Worm (Caenorhabditis elegans): ENCODE measurements around the gene kgb-1.

DNA sequence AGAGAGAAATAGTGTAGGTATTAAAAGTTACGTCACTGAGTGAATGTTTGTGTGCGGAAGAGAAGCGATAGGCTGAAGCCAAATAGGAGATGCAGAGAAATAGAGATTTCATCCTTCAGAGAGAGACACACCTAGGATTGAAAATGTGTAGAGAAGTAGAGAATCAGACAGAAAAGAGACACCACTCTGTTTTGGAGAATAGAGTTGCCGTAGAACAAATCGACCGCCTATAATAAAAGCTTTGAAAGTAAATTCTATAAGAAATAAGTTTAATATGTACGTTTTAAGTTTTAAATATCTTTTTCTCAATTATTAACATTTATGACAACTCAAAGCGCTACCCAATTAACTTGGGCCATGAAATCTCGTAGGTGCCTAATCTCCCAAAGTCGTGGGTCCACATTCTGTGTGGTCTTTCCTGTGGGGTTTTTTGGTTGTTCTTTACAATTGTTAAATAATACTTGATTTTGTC, 621 bp upstream of the kgb-1 start, which contains the start of gene T07A9.12:
- TF ChIP-seq snpc-4 (GFP tag; optimal IDR thresholded peaks at IDR 0.05): no peak
- TF ChIP-seq snpc-4 (tag; optimal IDR thresholded peaks at IDR 0.05): peak in 1 of 4 experiments; percentile 34
- TF ChIP-seq ceh-40 (GFP tag; IDR thresholded peaks at IDR 0.05): no peak
- no peak for TF ChIP-seq tlf-1 (GFP tag; optimal IDR thresholded peaks at IDR 0.05)
- no peak for TF ChIP-seq cebp-1 (GFP tag; IDR thresholded peaks at IDR 0.05)
- TF ChIP-seq cebp-1 (tag; optimal IDR thresholded peaks at IDR 0.05): peak; percentile 67
- no peak for TF ChIP-seq ama-1 (optimal IDR thresholded peaks at IDR 0.05)
- no peak for TF ChIP-seq ama-1 (GFP tag; optimal IDR thresholded peaks at IDR 0.05)
- TF ChIP-seq unc-62 (GFP tag; optimal IDR thresholded peaks at IDR 0.05): no peak
- no peak for TF ChIP-seq snpc-3.4 (tag; optimal IDR thresholded peaks at IDR 0.05)
- no peak for TF ChIP-seq atf-7 (tag; optimal IDR thresholded peaks at IDR 0.05)
- TF ChIP-seq lin-40 (tag; optimal IDR thresholded peaks at IDR 0.05): peak; percentile 72
- TF ChIP-seq lag-1 (GFP tag; IDR thresholded peaks at IDR 0.05): no peak
- TF ChIP-seq ets-4 (GFP tag; optimal IDR thresholded peaks at IDR 0.05): no peak
- TF ChIP-seq attf-5 (GFP tag; optimal IDR thresholded peaks at IDR 0.05): peak; percentile 83
- TF ChIP-seq sea-2 (GFP tag; IDR thresholded peaks at IDR 0.05): no peak

Data from whole organism, young adult.